Fruit fly (Drosophila melanogaster) whole organism, embryonic: Measurements from ENCODE around the gene CG33941.
A peak's percentile ranks its signal among the peaks of the same experiment; 100 is the strongest.

Experiments used
- CG10267 ChIP-seq: fragments of 200-800 bp; sonication (Bioruptor generic); optimal IDR thresholded peaks from 2 replicates; lab custom pipeline; 2018; ENCODE audit warnings: missing biosample characterization, mild to moderate bottlenecking, missing genetic modification characterization, moderate library complexity
- CG12104 ChIP-seq: fragments of 200-800 bp; sonication (Bioruptor generic); optimal IDR thresholded peaks from 3 replicates; lab custom pipeline; 2016; ENCODE audit warnings: missing biosample characterization, missing genetic modification characterization
- CG12659 ChIP-seq: fragments of 200-800 bp; sonication (Bioruptor generic); optimal IDR thresholded peaks from 3 replicates; lab custom pipeline; 2017; ENCODE audit warnings: mild to moderate bottlenecking, missing biosample characterization, missing genetic modification reagents, missing genetic modification characterization
- CG12942 ChIP-seq: fragments of 200-800 bp; sonication (Bioruptor generic); optimal IDR thresholded peaks from 3 replicates; lab custom pipeline; 2016; ENCODE audit warnings: missing biosample characterization, missing genetic modification characterization
- CG14441 ChIP-seq: fragments of 200-800 bp; sonication (Bioruptor generic); IDR thresholded peaks from 2 replicates; pipeline ENCODE4 v1.3.6; 2022; ENCODE audit warnings: missing biosample characterization, missing genetic modification characterization
- CG14710 ChIP-seq: fragments of 200-800 bp; sonication (Bioruptor generic); optimal IDR thresholded peaks from 3 replicates; lab custom pipeline; 2019; ENCODE audit warnings: missing biosample characterization, mild to moderate bottlenecking, missing genetic modification characterization, moderate library complexity
- CG15479 ChIP-seq: fragments of 200-800 bp; sonication (Bioruptor generic); optimal IDR thresholded peaks from 3 replicates; lab custom pipeline; 2019; ENCODE audit warnings: missing biosample characterization, mild to moderate bottlenecking, missing genetic modification characterization, moderate library complexity
- CG17612 ChIP-seq: fragments of 200-800 bp; sonication (Bioruptor generic); IDR thresholded peaks from 2 replicates; pipeline ENCODE4 v1.3.6; 2022; ENCODE audit warnings: missing biosample characterization, missing genetic modification characterization
- CG17912 ChIP-seq: fragments of 200-800 bp; sonication (Bioruptor generic); optimal IDR thresholded peaks from 2 replicates; lab custom pipeline; 2018; ENCODE audit warnings: missing biosample characterization, mild to moderate bottlenecking, missing genetic modification characterization
- CG2116 ChIP-seq: fragments of 200-800 bp; sonication (Bioruptor generic); optimal IDR thresholded peaks from 3 replicates; lab custom pipeline; 2018; ENCODE audit warnings: missing biosample characterization, mild to moderate bottlenecking, missing genetic modification characterization
- CG2129 ChIP-seq: fragments of 200-800 bp; sonication (Bioruptor generic); IDR thresholded peaks from 2 replicates; pipeline ENCODE4 v1.3.6; 2022; ENCODE audit warnings: missing biosample characterization, missing genetic modification characterization; ENCODE audit not compliant: partially characterized antibody
- CG2202 ChIP-seq: fragments of 200-800 bp; sonication (Bioruptor generic); optimal IDR thresholded peaks from 2 replicates; lab custom pipeline; 2018; ENCODE audit warnings: missing biosample characterization, mild to moderate bottlenecking, missing genetic modification characterization
- CG2712 ChIP-seq: fragments of 200-800 bp; optimal IDR thresholded peaks from 3 replicates; lab custom pipeline; 2019; ENCODE audit warnings: missing biosample characterization, mild to moderate bottlenecking, missing genetic modification characterization, moderate library complexity
- CG30431 ChIP-seq: fragments of 200-800 bp; sonication (Bioruptor generic); optimal IDR thresholded peaks from 2 replicates; lab custom pipeline; 2017; ENCODE audit warnings: missing biosample characterization, missing genetic modification characterization
- CG31365 ChIP-seq: fragments of 200-800 bp; sonication (Bioruptor generic); optimal IDR thresholded peaks from 2 replicates; lab custom pipeline; 2018; ENCODE audit warnings: missing biosample characterization, mild to moderate bottlenecking, missing genetic modification characterization
- CG34376 ChIP-seq: fragments of 200-800 bp; sonication (Bioruptor generic); optimal IDR thresholded peaks from 2 replicates; lab custom pipeline; 2018; ENCODE audit warnings: missing biosample characterization, mild to moderate bottlenecking, missing genetic modification characterization
- CG3995 ChIP-seq: fragments of 200-800 bp; sonication (Bioruptor generic); optimal IDR thresholded peaks from 3 replicates; lab custom pipeline; 2016; ENCODE audit warnings: missing biosample characterization, missing genetic modification characterization
- CG4820 ChIP-seq: fragments of 200-800 bp; sonication (Bioruptor generic); optimal IDR thresholded peaks from 3 replicates; lab custom pipeline; 2016; ENCODE audit warnings: missing biosample characterization, missing genetic modification characterization
- CG5245 ChIP-seq: fragments of 200-800 bp; sonication (Bioruptor generic); optimal IDR thresholded peaks from 3 replicates; lab custom pipeline; 2016; ENCODE audit warnings: missing biosample characterization, missing genetic modification characterization
- CG6689 ChIP-seq: fragments of 200-800 bp; sonication (Bioruptor generic); IDR thresholded peaks from 2 replicates; pipeline ENCODE4 v1.3.6; 2022; ENCODE audit warnings: missing biosample characterization, missing genetic modification characterization
- CG7928 ChIP-seq: fragments of 200-800 bp; sonication (Bioruptor generic); optimal IDR thresholded peaks from 2 replicates; lab custom pipeline; 2017; ENCODE audit warnings: missing biosample characterization, mild to moderate bottlenecking, missing genetic modification characterization
- Dll ChIP-seq: fragments of 200-800 bp; sonication (Bioruptor generic); IDR thresholded peaks from 4 replicates; pipeline ENCODE4 v1.3.6; 2022; ENCODE audit warnings: missing biosample characterization, missing genetic modification characterization; ENCODE audit not compliant: partially characterized antibody
- E2f2 ChIP-seq: fragments of 200-800 bp; sonication (Bioruptor generic); IDR thresholded peaks from 2 replicates; pipeline ENCODE4 v1.3.6; 2022; ENCODE audit warnings: missing biosample characterization, missing genetic modification characterization
- HLH54F ChIP-seq: fragments of 200-800 bp; sonication (Bioruptor generic); optimal IDR thresholded peaks from 3 replicates; lab custom pipeline; 2016; ENCODE audit warnings: missing biosample characterization, missing genetic modification characterization
- Hey ChIP-seq: fragments of 200-800 bp; sonication (Bioruptor generic); optimal IDR thresholded peaks from 3 replicates; lab custom pipeline; 2018; ENCODE audit warnings: missing biosample characterization, mild to moderate bottlenecking, missing genetic modification characterization
- Hr3 ChIP-seq: fragments of 200-800 bp; sonication (Bioruptor generic); optimal IDR thresholded peaks from 3 replicates; lab custom pipeline; 2016; ENCODE audit warnings: missing biosample characterization, missing genetic modification characterization
- Lpt ChIP-seq: fragments of >200 bp; optimal IDR thresholded peaks from 2 replicates; lab custom pipeline; 2018; ENCODE audit warnings: missing biosample characterization, missing genetic modification characterization
- Myb ChIP-seq: fragments of 200-800 bp; sonication (Bioruptor generic); optimal IDR thresholded peaks from 2 replicates; lab custom pipeline; 2016; ENCODE audit warnings: missing biosample characterization, missing genetic modification characterization
- Oli ChIP-seq: fragments of 200-800 bp; sonication (Bioruptor generic); optimal IDR thresholded peaks from 2 replicates; lab custom pipeline; 2018; ENCODE audit warnings: missing biosample characterization, mild to moderate bottlenecking, missing genetic modification characterization, moderate library complexity
- Sry-δ ChIP-seq: fragments of 200-800 bp; sonication (Bioruptor generic); optimal IDR thresholded peaks from 2 replicates; lab custom pipeline; 2016; ENCODE audit warnings: missing biosample characterization, missing genetic modification characterization
- Tbp ChIP-seq: fragments of >200 bp; optimal IDR thresholded peaks from 2 replicates; lab custom pipeline; 2018; ENCODE audit warnings: missing biosample characterization, missing genetic modification characterization
- abd-A ChIP-seq: fragments of 200-800 bp; sonication (Bioruptor generic); optimal IDR thresholded peaks from 3 replicates; lab custom pipeline; 2019; ENCODE audit warnings: missing biosample characterization, mild to moderate bottlenecking, missing genetic modification characterization, moderate library complexity
- ash1 ChIP-seq: fragments of 200-800 bp; sonication (Bioruptor generic); optimal IDR thresholded peaks from 2 replicates; lab custom pipeline; 2018; ENCODE audit warnings: missing biosample characterization, mild to moderate bottlenecking, missing genetic modification characterization
- bsh ChIP-seq, 2 experiments: fragments of 200-800 bp; sonication (Bioruptor generic); optimal IDR thresholded peaks; 2 replicates each; lab custom pipeline; 2017 to 2018; ENCODE audit warnings: mild to moderate bottlenecking in 2 of 2, missing biosample characterization in 2 of 2, missing genetic modification characterization in 2 of 2, moderate library complexity in 1 of 2
- chn ChIP-seq: fragments of 200-800 bp; sonication (Bioruptor generic); optimal IDR thresholded peaks from 2 replicates; lab custom pipeline; 2016; ENCODE audit warnings: missing biosample characterization, missing genetic modification characterization
- dati ChIP-seq: fragments of 200-800 bp; sonication (Bioruptor generic); IDR thresholded peaks from 2 replicates; pipeline ENCODE4 v1.3.6; 2022; ENCODE audit warnings: missing biosample characterization, missing genetic modification characterization
- en ChIP-seq: fragments of 200-800 bp; sonication (Bioruptor generic); optimal IDR thresholded peaks from 2 replicates; lab custom pipeline; 2016; ENCODE audit warnings: missing biosample characterization, missing genetic modification characterization
- esg ChIP-seq: fragments of 200-800 bp; sonication (Bioruptor generic); conservative IDR thresholded peaks from 2 replicates; pipeline ENCODE4 v1.3.6; 2022; ENCODE audit warnings: missing biosample characterization, missing genetic modification characterization
- eve ChIP-seq, 2 experiments: fragments of >200 bp; optimal IDR thresholded peaks; 2 replicates each; lab custom pipeline; 2017; ENCODE audit warnings: missing biosample characterization in 2 of 2, missing genetic modification characterization in 2 of 2
- fd102C ChIP-seq: fragments of 200-800 bp; sonication (Bioruptor generic); optimal IDR thresholded peaks from 2 replicates; lab custom pipeline; 2018; ENCODE audit warnings: missing biosample characterization, mild to moderate bottlenecking, missing genetic modification characterization, moderate library complexity
- gce ChIP-seq: fragments of 200-800 bp; sonication (Bioruptor generic); IDR thresholded peaks from 3 replicates; pipeline ENCODE4 v1.3.6; 2022; ENCODE audit warnings: missing biosample characterization, missing genetic modification characterization
- grn ChIP-seq: fragments of 200-800 bp; sonication (Bioruptor generic); optimal IDR thresholded peaks from 3 replicates; lab custom pipeline; 2017; ENCODE audit warnings: missing biosample characterization, missing genetic modification characterization
- klu ChIP-seq: fragments of 200-800 bp; sonication (Bioruptor generic); IDR thresholded peaks from 2 replicates; pipeline ENCODE4 v1.3.6; 2022; ENCODE audit warnings: missing biosample characterization, missing genetic modification characterization
- oc ChIP-seq: fragments of 200-800 bp; sonication (Bioruptor generic); optimal IDR thresholded peaks from 2 replicates; lab custom pipeline; 2018; ENCODE audit warnings: missing biosample characterization, mild to moderate bottlenecking, missing genetic modification characterization, moderate library complexity
- odd ChIP-seq: fragments of 200-800 bp; sonication (Bioruptor generic); optimal IDR thresholded peaks from 2 replicates; lab custom pipeline; 2017; ENCODE audit warnings: missing biosample characterization, mild to moderate bottlenecking, missing genetic modification characterization
- pita ChIP-seq: fragments of 200-800 bp; sonication (Bioruptor generic); optimal IDR thresholded peaks from 2 replicates; lab custom pipeline; 2017; ENCODE audit warnings: missing biosample characterization, mild to moderate bottlenecking, missing genetic modification characterization
- rib ChIP-seq: fragments of 200-800 bp; sonication (Bioruptor generic); IDR thresholded peaks from 2 replicates; pipeline ENCODE4 v1.3.6; 2022; ENCODE audit warnings: missing biosample characterization, missing genetic modification characterization
- so ChIP-seq: fragments of 200-800 bp; sonication (Bioruptor generic); IDR thresholded peaks from 3 replicates; pipeline ENCODE4 v1.3.6; 2022; ENCODE audit warnings: missing biosample characterization, missing genetic modification characterization
- trh ChIP-seq: fragments of 200-800 bp; sonication (Bioruptor generic); optimal IDR thresholded peaks from 2 replicates; lab custom pipeline; 2016; ENCODE audit warnings: missing biosample characterization, missing genetic modification characterization
- usp ChIP-seq: fragments of >200 bp; optimal IDR thresholded peaks from 2 replicates; lab custom pipeline; 2017; ENCODE audit warnings: missing biosample characterization, missing genetic modification characterization
- vnd ChIP-seq: fragments of 200-800 bp; sonication (Bioruptor generic); IDR thresholded peaks from 3 replicates; pipeline ENCODE4 v1.3.6; 2022; ENCODE audit warnings: missing biosample characterization, missing genetic modification characterization; ENCODE audit not compliant: partially characterized antibody
- vvl ChIP-seq: fragments of 200-800 bp; sonication (Bioruptor generic); IDR thresholded peaks from 2 replicates; pipeline ENCODE4 v1.3.6; 2022; ENCODE audit warnings: missing biosample characterization, missing genetic modification characterization
- wdn ChIP-seq: fragments of 200-800 bp; sonication (Bioruptor generic); IDR thresholded peaks from 2 replicates; pipeline ENCODE4 v1.3.6; 2022; ENCODE audit warnings: missing biosample characterization, missing genetic modification characterization

The CG33941 gene

dm6 chr4:481739-482138, 14.4 kb downstream of the CG33941 start (continued):
- no peak for TF ChIP-seq Hr3 (GFP tag; lab: Kevin White, UChicago)
- TF ChIP-seq Hey (tag; lab: Kevin White, UChicago) = no peak
- TF ChIP-seq CG3995 (GFP tag; lab: Kevin White, UChicago) = peak; percentile 9
- peak; percentile 71 for TF ChIP-seq Dll (GFP tag; lab: Robert Waterston, UW)
- no peak for TF ChIP-seq Oli (tag; lab: Kevin White, UChicago)
- no peak for TF ChIP-seq CG15479 (GFP tag; lab: Kevin White, UChicago)
- no peak for TF ChIP-seq CG17912 (GFP tag; lab: Kevin White, UChicago)
- TF ChIP-seq HLH54F (GFP tag; lab: Kevin White, UChicago) = no peak
- TF ChIP-seq CG6689 (GFP tag; lab: Robert Waterston, UW) = no peak
- no peak for TF ChIP-seq dati (GFP tag; lab: Robert Waterston, UW)
- TF ChIP-seq vvl (GFP tag; lab: Robert Waterston, UW) = no peak
- no peak for TF ChIP-seq CG7928
- TF ChIP-seq wdn = no peak
- TF ChIP-seq ash1 (GFP tag; lab: Kevin White, UChicago) = no peak
- no peak for TF ChIP-seq CG4820
- no peak for TF ChIP-seq CG30431 (GFP tag; lab: Kevin White, UChicago)
- peak; percentile 57; the same call in 1 of the 3 replicates for TF ChIP-seq vnd (GFP tag; lab: Robert Waterston, UW)
- TF ChIP-seq Lpt (GFP tag; lab: Kevin White, UChicago) = no peak
- no peak for TF ChIP-seq grn (GFP tag; lab: Kevin White, UChicago)
- TF ChIP-seq CG12104 (GFP tag; lab: Kevin White, UChicago) = no peak
- TF ChIP-seq gce (GFP tag; lab: Robert Waterston, UW) = no peak
- TF ChIP-seq CG2202 (tag; lab: Kevin White, UChicago) = no peak
- no peak for TF ChIP-seq CG17612 (GFP tag; lab: Robert Waterston, UW)
- TF ChIP-seq chn (GFP tag; lab: Kevin White, UChicago) = no peak
- peak; percentile 37 for TF ChIP-seq CG2116
- TF ChIP-seq CG10267 (tag; lab: Kevin White, UChicago) = no peak
- TF ChIP-seq CG12942 (GFP tag; lab: Kevin White, UChicago) = no peak
- TF ChIP-seq abd-A (tag; lab: Kevin White, UChicago) = no peak
- no peak for TF ChIP-seq bsh (GFP tag; optimal IDR thresholded peaks at IDR 0.05; lab: Kevin White, UChicago)
- no peak for TF ChIP-seq fd102C
- peak; percentile 39; the same call in 1 of the 2 replicates for TF ChIP-seq E2f2 (GFP tag; lab: Robert Waterston, UW)
- no peak for TF ChIP-seq en (GFP tag; lab: Kevin White, UChicago)
- peak; percentile 74 for TF ChIP-seq Sry-δ (GFP tag; lab: Kevin White, UChicago)
- TF ChIP-seq CG31365 = no peak
- TF ChIP-seq CG2129 (GFP tag; lab: Robert Waterston, UW) = no peak
- no peak for TF ChIP-seq so
- peak; percentile 11 for TF ChIP-seq CG12659 (GFP tag; lab: Kevin White, UChicago)
- no peak for TF ChIP-seq Tbp (GFP tag; lab: Kevin White, UChicago)
- no peak for TF ChIP-seq esg (GFP tag; lab: Robert Waterston, UW)
- TF ChIP-seq rib (GFP tag; lab: Robert Waterston, UW) = no peak
- no peak for TF ChIP-seq CG5245 (GFP tag; lab: Kevin White, UChicago)
- TF ChIP-seq odd (GFP tag; lab: Kevin White, UChicago) = no peak
- no peak for TF ChIP-seq trh (GFP tag; lab: Kevin White, UChicago)
- TF ChIP-seq CG14441 (GFP tag; lab: Robert Waterston, UW) = no peak
- no peak for TF ChIP-seq pita (GFP tag; lab: Kevin White, UChicago)
- no peak for TF ChIP-seq CG34376 (GFP tag; lab: Kevin White, UChicago)
- TF ChIP-seq CG2712 (tag; lab: Kevin White, UChicago) = no peak
- TF ChIP-seq eve (GFP tag; optimal IDR thresholded peaks at IDR 0.05; lab: Kevin White, UChicago) = no peak
- peak; percentile 5 for TF ChIP-seq Myb (GFP tag; lab: Kevin White, UChicago)
- no peak for TF ChIP-seq CG14710 (tag; lab: Kevin White, UChicago)
- no peak for TF ChIP-seq usp (GFP tag; lab: Kevin White, UChicago)
- no peak for TF ChIP-seq klu (GFP tag; lab: Robert Waterston, UW)
- TF ChIP-seq oc (tag; lab: Kevin White, UChicago) = no peak
